Worm (Caenorhabditis elegans): ENCODE measurements around the gene bbs-2.

bbs-2 gene

ce11 chrIV:7958092-7958491 lies 24.3 kb downstream of the bbs-2 start (continued):
- TF ChIP-seq ztf-18 (tag; optimal IDR thresholded peaks at IDR 0.05) (no peak), egl-18 (GFP tag; IDR thresholded peaks at IDR 0.05) (no peak), dpff-1 (tag; optimal IDR thresholded peaks at IDR 0.05) (no peak), ceh-27 (GFP tag; optimal IDR thresholded peaks at IDR 0.05) (no peak), tbx-9 (tag; optimal IDR thresholded peaks at IDR 0.05; ENCODE audit: borderline replicate concordance) (no peak), hlh-12 (tag; optimal IDR thresholded peaks at IDR 0.05) (no peak), ceh-79 (tag; optimal IDR thresholded peaks at IDR 0.05) (no peak), nhr-120 (GFP tag; IDR thresholded peaks at IDR 0.05) (no peak), die-1 (tag; optimal IDR thresholded peaks at IDR 0.05) (no peak), let-607 (tag; optimal IDR thresholded peaks at IDR 0.05) (no peak), ztf-25 (GFP tag; IDR thresholded peaks at IDR 0.05) (no peak), B0019.2 (GFP tag; conservative IDR thresholded peaks at IDR 0.05) (peak; percentile 73), B0035.1 (tag; optimal IDR thresholded peaks at IDR 0.05) (no peak), ceh-91 (GFP tag; IDR thresholded peaks at IDR 0.05) (peak; percentile 84), egrh-3 (GFP tag; IDR thresholded peaks at IDR 0.05) (no peak), tlf-1 (GFP tag; optimal IDR thresholded peaks at IDR 0.05) (peak; percentile 61), xnd-1 (tag; optimal IDR thresholded peaks at IDR 0.05) (peak; percentile 71), lin-35 (GFP tag; optimal IDR thresholded peaks at IDR 0.05) (no peak), rec-8 (tag; optimal IDR thresholded peaks at IDR 0.05) (no peak), madf-6 (GFP tag; IDR thresholded peaks at IDR 0.05) (peak; percentile 89), ztf-22 (GFP tag; optimal IDR thresholded peaks at IDR 0.05) (no peak), pbrm-1 (GFP tag; IDR thresholded peaks at IDR 0.05) (0 out of 2 replicates have a peak, but pooled peaks have one; percentile 51), dox-1 (GFP tag; IDR thresholded peaks at IDR 0.05) (peak; percentile 54), nhr-90 (tag; optimal IDR thresholded peaks at IDR 0.05) (no peak), ama-1 (optimal IDR thresholded peaks at IDR 0.05) (no peak), ama-1 (GFP tag; optimal IDR thresholded peaks at IDR 0.05) (no peak)

DNA sequence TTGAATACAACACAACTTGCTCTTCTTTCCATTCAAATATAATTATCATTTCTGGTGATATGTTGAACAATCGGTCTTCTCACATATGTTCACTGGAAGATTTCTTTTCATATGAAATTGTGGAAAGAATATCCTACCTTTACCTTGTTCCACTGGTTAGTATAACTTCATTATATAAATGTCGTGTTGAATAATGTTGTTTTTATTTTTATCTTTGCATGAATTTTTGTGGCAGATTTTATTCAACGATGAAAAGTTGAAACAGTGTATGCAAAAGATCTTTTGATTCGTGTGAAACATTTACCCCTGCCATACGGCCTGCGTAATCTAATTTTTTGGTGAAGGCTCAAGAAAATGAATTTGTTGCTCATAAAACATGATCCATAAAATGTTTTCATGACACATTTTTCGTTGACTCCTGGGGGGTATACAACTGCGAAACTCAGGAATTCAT lies 28.1 kb downstream of the bbs-2 start:
- TF ChIP-seq ceh-91 (GFP tag; IDR thresholded peaks at IDR 0.05) (no peak), madf-3 (GFP tag; IDR thresholded peaks at IDR 0.05) (0 out of 2 replicates have a peak, but pooled peaks have one; percentile 29), let-526 (GFP tag; IDR thresholded peaks at IDR 0.05) (no peak), egrh-3 (GFP tag; IDR thresholded peaks at IDR 0.05) (no peak), nfyb-1 (GFP tag; IDR thresholded peaks at IDR 0.05) (0 out of 2 replicates have a peak, but pooled peaks have one; percentile 56), Y95B8A.8 (GFP tag; IDR thresholded peaks at IDR 0.05) (no peak), lin-35 (GFP tag; optimal IDR thresholded peaks at IDR 0.05) (peak in 1 of 3 experiments; percentile 16), attf-6 (GFP tag; IDR thresholded peaks at IDR 0.05) (peak; percentile 75), lsy-27 (tag; optimal IDR thresholded peaks at IDR 0.05; ENCODE audit: borderline replicate concordance, insufficient read depth) (no peak), unc-130 (GFP tag; optimal IDR thresholded peaks at IDR 0.05) (peak; percentile 52), F57C9.4 (tag; optimal IDR thresholded peaks at IDR 0.05) (peak; percentile 78), ZK185.1 (tag; optimal IDR thresholded peaks at IDR 0.05; ENCODE audit: poor library complexity, severe bottlenecking) (no peak), ceh-100 (GFP tag; IDR thresholded peaks at IDR 0.05) (peak; percentile 59; the same call in 1 of the 2 replicates), fkh-3 (tag; optimal IDR thresholded peaks at IDR 0.05) (peak; percentile 88), Y67H2A.10 (GFP tag; conservative IDR thresholded peaks at IDR 0.05) (no peak), ceh-58 (GFP tag; IDR thresholded peaks at IDR 0.05) (peak; percentile 95; the same call in 1 of the 2 replicates), F49E8.2 (tag; optimal IDR thresholded peaks at IDR 0.05; ENCODE audit: insufficient read depth) (peak; percentile 97), dox-1 (GFP tag; IDR thresholded peaks at IDR 0.05) (0 out of 2 replicates have a peak, but pooled peaks have one; percentile 5), ztf-18 (tag; optimal IDR thresholded peaks at IDR 0.05) (peak; percentile 47), lsl-1 (GFP tag; optimal IDR thresholded peaks at IDR 0.05) (peak; percentile 55), mcd-1 (GFP tag; IDR thresholded peaks at IDR 0.05) (no peak), snpc-3.4 (tag; optimal IDR thresholded peaks at IDR 0.05) (peak; percentile 67), ceh-40 (GFP tag; IDR thresholded peaks at IDR 0.05) (0 out of 2 replicates have a peak, but pooled peaks have one; percentile 33), B0035.1 (tag; optimal IDR thresholded peaks at IDR 0.05) (no peak), ztf-28 (GFP tag; IDR thresholded peaks at IDR 0.05) (no peak), athp-1 (tag; optimal IDR thresholded peaks at IDR 0.05) (peak; percentile 65), zfh-2 (GFP tag; conservative IDR thresholded peaks at IDR 0.05) (no peak)
